Worm (Caenorhabditis elegans) whole organism, L3 larva: ENCODE data around the gene C03B1.17.

Source experiments
- R02D3.7 ChIP-seq: fragments of 150-350 bp; optimal IDR thresholded peaks from 2 replicates; lab custom pipeline; 2014; ENCODE audit warnings: missing biosample characterization, missing genetic modification characterization
- ZK546.5 ChIP-seq: sonication (generic microtip); optimal IDR thresholded peaks from 2 replicates; lab custom pipeline; 2017; ENCODE audit warnings: missing biosample characterization, missing genetic modification characterization
- aly-2 ChIP-seq: fragments of 150-350 bp; optimal IDR thresholded peaks from 2 replicates; lab custom pipeline; 2014; ENCODE audit warnings: missing biosample characterization, missing genetic modification characterization
- ama-1 ChIP-seq: fragments of 150-350 bp; optimal IDR thresholded peaks from 2 replicates; lab custom pipeline; 2018
- ceh-28 ChIP-seq: fragments of 150-350 bp; optimal IDR thresholded peaks from 2 replicates; lab custom pipeline; 2014; ENCODE audit warnings: missing biosample characterization, missing genetic modification reagents, missing genetic modification characterization
- daf-12 ChIP-seq: fragments of 150-350 bp; optimal IDR thresholded peaks from 2 replicates; lab custom pipeline; 2014; ENCODE audit warnings: missing biosample characterization, missing genetic modification reagents, missing genetic modification characterization
- egl-27 ChIP-seq: sonication (generic microtip); optimal IDR thresholded peaks from 4 replicates; lab custom pipeline; 2017; ENCODE audit warnings: missing biosample characterization, missing genetic modification reagents, missing genetic modification characterization
- elt-1 ChIP-seq: fragments of 150-350 bp; optimal IDR thresholded peaks from 2 replicates; lab custom pipeline; 2014; ENCODE audit warnings: missing biosample characterization, missing genetic modification characterization
- elt-2 ChIP-seq: sonication (generic microtip); optimal IDR thresholded peaks from 2 replicates; lab custom pipeline; 2016; ENCODE audit warnings: missing genetic modification reagents, mild to moderate bottlenecking, missing genetic modification characterization, missing compliant biosample characterization
- eor-1 ChIP-seq, 2 experiments: fragments of 150-350 bp; optimal IDR thresholded peaks; 2 replicates each; lab custom pipeline; 2014 to 2018; ENCODE audit warnings: missing biosample characterization in 2 of 2, missing genetic modification characterization in 2 of 2
- fkh-2 ChIP-seq: fragments of 150-350 bp; optimal IDR thresholded peaks from 2 replicates; lab custom pipeline; 2014; ENCODE audit warnings: missing biosample characterization, missing genetic modification reagents, missing genetic modification characterization
- fos-1 ChIP-seq: fragments of 150-350 bp; optimal IDR thresholded peaks from 2 replicates; lab custom pipeline; 2014; ENCODE audit warnings: missing biosample characterization, missing genetic modification characterization
- hmg-11 ChIP-seq: sonication (generic microtip); optimal IDR thresholded peaks from 2 replicates; lab custom pipeline; 2016; ENCODE audit warnings: missing genetic modification characterization, missing compliant biosample characterization
- jun-1 ChIP-seq: fragments of 150-350 bp; optimal IDR thresholded peaks from 2 replicates; lab custom pipeline; 2014; ENCODE audit warnings: missing biosample characterization, missing genetic modification reagents, missing genetic modification characterization
- lin-15B ChIP-seq: fragments of 150-350 bp; optimal IDR thresholded peaks from 2 replicates; lab custom pipeline; 2014; ENCODE audit warnings: missing biosample characterization, missing genetic modification characterization
- lin-39 ChIP-seq: fragments of 150-350 bp; optimal IDR thresholded peaks from 2 replicates; lab custom pipeline; 2018; ENCODE audit warnings: missing biosample characterization, missing genetic modification reagents, missing genetic modification characterization
- lsy-12 ChIP-seq: sonication (generic microtip); optimal IDR thresholded peaks from 2 replicates; lab custom pipeline; 2016; ENCODE audit warnings: mild to moderate bottlenecking, missing genetic modification characterization, missing compliant biosample characterization
- mdl-1 ChIP-seq: fragments of 150-350 bp; optimal IDR thresholded peaks from 2 replicates; lab custom pipeline; 2014; ENCODE audit warnings: missing biosample characterization, missing genetic modification characterization
- nfya-1 ChIP-seq: sonication (generic microtip); optimal IDR thresholded peaks from 2 replicates; lab custom pipeline; 2017; ENCODE audit warnings: missing genetic modification characterization, mild to moderate bottlenecking, missing compliant biosample characterization, antibody characterized with exemption, moderate library complexity; ENCODE audit not compliant: insufficient read depth
- nhr-11 ChIP-seq: fragments of 150-350 bp; optimal IDR thresholded peaks from 2 replicates; lab custom pipeline; 2014; ENCODE audit warnings: missing biosample characterization, missing genetic modification characterization
- nhr-12 ChIP-seq: fragments of 150-350 bp; optimal IDR thresholded peaks from 2 replicates; lab custom pipeline; 2014; ENCODE audit warnings: missing biosample characterization, missing genetic modification characterization
- nhr-237 ChIP-seq: fragments of 150-350 bp; optimal IDR thresholded peaks from 2 replicates; lab custom pipeline; 2014; ENCODE audit warnings: missing biosample characterization, missing genetic modification characterization
- nhr-25 ChIP-seq: sonication (generic microtip); optimal IDR thresholded peaks from 2 replicates; lab custom pipeline; 2017; ENCODE audit warnings: missing biosample characterization, missing genetic modification characterization
- nhr-28 ChIP-seq: fragments of 150-350 bp; optimal IDR thresholded peaks from 2 replicates; lab custom pipeline; 2014; ENCODE audit warnings: missing biosample characterization, missing genetic modification characterization
- nhr-43 ChIP-seq: sonication (generic microtip); optimal IDR thresholded peaks from 2 replicates; lab custom pipeline; 2016; ENCODE audit warnings: mild to moderate bottlenecking, missing genetic modification characterization, missing compliant biosample characterization; ENCODE audit not compliant: poor library complexity, severe bottlenecking
- nhr-67 ChIP-seq: fragments of 150-350 bp; optimal IDR thresholded peaks from 2 replicates; lab custom pipeline; 2014; ENCODE audit warnings: missing biosample characterization, missing genetic modification characterization
- pha-4 ChIP-seq: fragments of 150-350 bp; optimal IDR thresholded peaks from 2 replicates; lab custom pipeline; 2014; ENCODE audit warnings: missing biosample characterization, missing genetic modification reagents, missing genetic modification characterization
- sea-2 ChIP-seq: fragments of 150-350 bp; sonication (generic microtip); optimal IDR thresholded peaks from 4 replicates; lab custom pipeline; 2014; ENCODE audit warnings: missing biosample characterization, missing genetic modification reagents, missing genetic modification characterization
- snpc-4 ChIP-seq: fragments of 150-350 bp; optimal IDR thresholded peaks from 2 replicates; lab custom pipeline; 2014; ENCODE audit warnings: missing biosample characterization, missing genetic modification characterization
- tbx-2 ChIP-seq: sonication (generic microtip); optimal IDR thresholded peaks from 2 replicates; lab custom pipeline; 2016; ENCODE audit warnings: mild to moderate bottlenecking, missing genetic modification characterization, missing compliant biosample characterization
- unc-39 ChIP-seq: sonication (generic microtip); optimal IDR thresholded peaks from 4 replicates; lab custom pipeline; 2017; ENCODE audit warnings: missing biosample characterization, missing genetic modification characterization
- unc-62 ChIP-seq: fragments of 150-350 bp; sonication (generic microtip); optimal IDR thresholded peaks from 4 replicates; lab custom pipeline; 2014; ENCODE audit warnings: missing biosample characterization, missing genetic modification reagents, missing genetic modification characterization
- zag-1 ChIP-seq: fragments of 150-350 bp; optimal IDR thresholded peaks from 2 replicates; lab custom pipeline; 2014; ENCODE audit warnings: missing biosample characterization, missing genetic modification characterization
- ztf-11 ChIP-seq: fragments of 150-350 bp; optimal IDR thresholded peaks from 2 replicates; lab custom pipeline; 2014; ENCODE audit warnings: missing biosample characterization, missing genetic modification characterization
- ztf-4 ChIP-seq: fragments of 150-350 bp; optimal IDR thresholded peaks from 2 replicates; lab custom pipeline; 2014; ENCODE audit warnings: missing biosample characterization, missing genetic modification characterization

Gene C03B1.17

DNA sequence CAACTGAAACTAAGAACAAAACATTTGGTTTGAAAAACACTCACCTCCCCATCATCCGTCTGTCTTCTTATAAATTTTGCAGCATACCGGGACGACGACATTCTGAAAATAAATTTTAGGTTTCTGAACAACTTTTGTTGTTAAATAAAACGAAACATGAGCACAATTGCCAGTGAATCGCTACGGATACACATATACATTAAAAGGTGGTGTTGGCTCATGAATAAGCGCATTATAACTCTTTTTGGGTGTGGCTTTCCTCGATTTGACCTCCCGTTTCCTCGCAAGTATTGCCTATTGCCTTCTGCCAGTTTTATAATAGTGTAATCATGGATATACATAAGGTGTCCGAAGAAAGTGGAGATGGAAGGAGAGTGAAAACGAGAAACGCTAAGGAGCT lies 18.0 kb downstream of the C03B1.17 start, which contains the start of gene igcm-2:
TSS of gene igcm-2 (minus strand) at position 101 of the 400 bp plus-strand sequence.
- no peak for TF ChIP-seq lsy-12 (tag; lab: Kevin White, UChicago)
- no peak for TF ChIP-seq elt-2 (tag; lab: Kevin White, UChicago)
- TF ChIP-seq daf-12 (tag; lab: Kevin White, UChicago), result no peak
- TF ChIP-seq nfya-1 (tag; lab: Kevin White, UChicago), result no peak
- TF ChIP-seq ztf-11 (tag; lab: Kevin White, UChicago), result no peak
- no peak for TF ChIP-seq aly-2 (tag; lab: Kevin White, UChicago)
- TF ChIP-seq jun-1 (tag; lab: Kevin White, UChicago), result no peak
- no peak for TF ChIP-seq lin-39 (tag; lab: Kevin White, UChicago)
- no peak for TF ChIP-seq unc-62 (GFP tag; lab: Kevin White, UChicago)
- TF ChIP-seq fkh-2, result no peak
- TF ChIP-seq fos-1 (tag; lab: Kevin White, UChicago), result no peak
- no peak for TF ChIP-seq lin-15B
- no peak for TF ChIP-seq mdl-1 (tag; lab: Kevin White, UChicago)

DNA sequence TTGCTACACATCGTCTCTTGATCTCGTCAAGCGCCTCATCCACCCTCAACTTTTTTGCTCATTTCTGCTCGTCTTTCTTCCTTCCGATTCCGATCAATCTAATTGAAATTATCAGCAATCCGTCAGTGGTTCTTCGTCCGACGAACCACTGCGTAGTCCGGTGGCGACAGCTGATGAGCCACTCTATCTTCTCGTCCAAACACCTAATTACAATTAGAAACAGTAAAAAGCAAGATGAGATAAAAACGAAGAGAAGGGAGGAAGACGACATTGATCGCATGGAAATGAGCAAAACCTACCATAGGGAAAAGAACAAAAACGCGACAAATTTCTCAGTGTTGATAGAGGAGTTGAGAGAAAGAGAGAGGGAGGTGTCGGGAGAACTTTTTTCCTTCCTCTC lies 26.0 kb downstream of the C03B1.17 start:
- TF ChIP-seq unc-39 (tag; lab: Kevin White, UChicago) (no peak), nfya-1 (tag; lab: Kevin White, UChicago) (peak; percentile 10), tbx-2 (no peak), ztf-11 (tag; lab: Kevin White, UChicago) (no peak), aly-2 (tag; lab: Kevin White, UChicago) (no peak)

DNA sequence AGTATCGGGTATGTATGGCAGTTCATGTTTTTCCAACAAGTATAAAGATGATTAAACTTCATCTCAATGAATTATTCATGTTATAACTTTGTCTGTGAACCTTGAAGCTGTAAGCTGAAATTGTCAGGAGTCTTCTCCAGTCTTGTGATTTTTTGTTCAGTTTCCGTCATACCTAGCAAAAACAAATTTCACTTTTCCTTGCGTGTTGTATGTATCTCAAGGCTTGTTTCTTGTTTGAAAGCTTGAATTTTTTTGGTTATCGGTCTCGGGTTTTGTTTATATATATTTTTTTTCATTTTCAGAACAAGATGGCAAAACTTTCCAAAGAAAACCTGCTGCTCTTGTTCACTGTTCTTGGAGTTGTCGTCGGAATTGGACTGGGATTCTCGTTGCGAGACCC lies 29.7 kb downstream of the C03B1.17 start, which contains the start of gene glt-4:
TSS of gene glt-4 (plus strand) at position 301 of the 400 bp plus-strand sequence.
- TF ChIP-seq ZK546.5 (tag; lab: Kevin White, UChicago) (no peak), unc-62 (GFP tag; lab: Kevin White, UChicago) (no peak), snpc-4 (tag; lab: Kevin White, UChicago) (no peak), sea-2 (GFP tag; lab: Kevin White, UChicago) (no peak), tbx-2 (no peak), nhr-12 (tag; lab: Kevin White, UChicago) (no peak), nhr-67 (no peak), ztf-4 (tag; lab: Kevin White, UChicago) (no peak), ceh-28 (tag; lab: Kevin White, UChicago) (no peak), daf-12 (tag; lab: Kevin White, UChicago) (no peak), fos-1 (tag; lab: Kevin White, UChicago) (no peak)
- TF ChIP-seq, all 47 proteins: peak for 0

DNA sequence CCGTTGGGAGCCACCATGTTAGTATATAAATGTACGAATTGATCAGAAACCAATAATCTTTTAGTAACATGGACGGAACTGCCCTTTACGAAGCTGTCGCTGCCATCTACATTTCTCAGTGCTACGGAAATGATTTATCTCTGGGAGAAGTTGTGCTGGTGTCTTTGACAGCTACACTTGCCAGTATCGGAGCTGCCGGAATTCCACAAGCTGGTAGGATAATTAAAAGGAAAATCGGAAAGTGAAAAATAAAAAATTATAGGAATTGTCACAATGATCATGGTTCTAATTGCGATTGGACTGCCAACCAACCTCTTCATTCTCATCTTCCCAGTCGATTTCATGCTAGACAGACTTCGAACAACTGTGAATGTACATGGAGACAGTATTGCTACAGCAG lies 32.5 kb downstream of the C03B1.17 start:
- TF ChIP-seq fos-1 (tag; lab: Kevin White, UChicago), result no peak
- TF ChIP-seq pha-4 (tag; lab: Kevin White, UChicago), result no peak
- TF ChIP-seq egl-27, result no peak
- no peak for TF ChIP-seq nhr-11
- TF ChIP-seq hmg-11 (tag; lab: Kevin White, UChicago), result no peak
- TF ChIP-seq snpc-4 (tag; lab: Kevin White, UChicago), result no peak
- no peak for TF ChIP-seq zag-1 (tag; lab: Kevin White, UChicago)
- no peak for TF ChIP-seq nhr-28
- TF ChIP-seq R02D3.7 (tag; lab: Kevin White, UChicago), result no peak
- TF ChIP-seq mdl-1 (tag; lab: Kevin White, UChicago), result no peak
- TF ChIP-seq nhr-237, result no peak

DNA sequence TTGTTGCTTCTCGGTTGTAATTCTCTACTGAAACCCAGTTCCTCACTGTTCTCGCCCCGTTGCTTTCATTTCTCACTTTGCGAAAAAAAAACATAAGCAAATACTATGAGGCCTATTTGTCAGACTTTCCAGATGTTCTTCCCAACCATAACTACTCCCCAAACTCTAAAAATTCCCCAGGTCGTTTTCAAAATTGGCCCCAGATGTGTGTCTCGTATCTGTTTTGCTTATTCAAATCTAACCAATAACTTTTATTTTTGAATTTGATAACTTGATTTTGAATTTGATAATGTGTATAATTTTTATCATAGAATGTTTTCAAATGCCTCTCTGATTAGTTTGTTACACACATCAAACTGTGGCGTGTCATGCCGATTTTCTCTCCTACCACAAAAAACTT lies 34.4 kb downstream of the C03B1.17 start:
- TF ChIP-seq pha-4 (tag; lab: Kevin White, UChicago), result no peak
- TF ChIP-seq ZK546.5 (tag; lab: Kevin White, UChicago), result no peak
- TF ChIP-seq mdl-1 (tag; lab: Kevin White, UChicago), result no peak
- no peak for TF ChIP-seq ztf-4 (tag; lab: Kevin White, UChicago)
- TF ChIP-seq fkh-2, result no peak
- TF ChIP-seq snpc-4 (tag; lab: Kevin White, UChicago), result no peak
- no peak for TF ChIP-seq eor-1 (tag; optimal IDR thresholded peaks at IDR 0.05; lab: Kevin White, UChicago)
- no peak for TF ChIP-seq nfya-1 (tag; lab: Kevin White, UChicago)
- no peak for TF ChIP-seq R02D3.7 (tag; lab: Kevin White, UChicago)
- TF ChIP-seq nhr-25 (tag; lab: Kevin White, UChicago), result no peak
- TF ChIP-seq tbx-2, result no peak
- no peak for TF ChIP-seq elt-1 (tag; lab: Kevin White, UChicago)
- no peak for TF ChIP-seq nhr-67
- no peak for TF ChIP-seq nhr-28
- TF ChIP-seq fos-1 (tag; lab: Kevin White, UChicago), result no peak
- TF ChIP-seq sea-2 (GFP tag; lab: Kevin White, UChicago), result no peak
- TF ChIP-seq ama-1 (lab: Kevin White, UChicago), result no peak
- no peak for TF ChIP-seq nhr-43 (tag; lab: Kevin White, UChicago)
